Worm (Caenorhabditis elegans): ENCODE data around the gene K09H11.11.

K09H11.11 gene

ce11 chrV:5712189-5712588, 42.9 kb downstream of the K09H11.11 start:
- TF ChIP-seq ztf-11 (tag; optimal IDR thresholded peaks at IDR 0.05) (no peak), lin-13 (tag; optimal IDR thresholded peaks at IDR 0.05) (no peak), nhr-28 (tag; optimal IDR thresholded peaks at IDR 0.05) (no peak), ceh-43 (GFP tag; optimal IDR thresholded peaks at IDR 0.05) (no peak), unc-120 (tag; optimal IDR thresholded peaks at IDR 0.05; ENCODE audit: poor library complexity, severe bottlenecking) (no peak), lsy-2 (tag; optimal IDR thresholded peaks at IDR 0.05) (no peak), unc-39 (tag; optimal IDR thresholded peaks at IDR 0.05) (no peak), snpc-4 (tag; optimal IDR thresholded peaks at IDR 0.05) (no peak), pha-4 (tag; optimal IDR thresholded peaks at IDR 0.05) (no peak), nhr-2 (tag; optimal IDR thresholded peaks at IDR 0.05) (no peak), lin-32 (GFP tag; optimal IDR thresholded peaks at IDR 0.05) (no peak), mls-2 (tag; optimal IDR thresholded peaks at IDR 0.05) (no peak), ham-2 (GFP tag; optimal IDR thresholded peaks at IDR 0.05) (no peak), M03D4.4 (tag; optimal IDR thresholded peaks at IDR 0.05) (no peak)

DNA sequence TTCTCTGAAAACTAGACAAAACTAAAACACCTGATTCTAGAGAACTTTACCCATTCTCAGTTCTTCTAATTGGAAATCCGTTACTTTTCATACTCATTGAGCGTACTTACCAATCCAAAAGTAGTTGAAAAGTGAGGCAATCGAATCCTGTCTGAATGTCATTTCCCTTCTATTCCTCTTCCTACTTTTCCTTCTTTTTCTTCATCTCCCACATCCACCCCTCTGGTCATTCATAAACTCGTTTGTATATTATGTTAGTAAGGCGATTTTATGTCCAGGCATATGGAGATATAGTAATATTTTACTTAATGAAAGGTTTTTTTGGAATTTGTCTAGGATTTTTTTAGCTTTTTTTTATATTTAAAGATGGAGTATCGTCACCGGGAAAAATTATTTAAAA, 46.7 kb downstream of the K09H11.11 start:
- TF ChIP-seq ces-1 (GFP tag; optimal IDR thresholded peaks at IDR 0.05), result peak; percentile 78
- TF ChIP-seq mep-1 (tag; optimal IDR thresholded peaks at IDR 0.05), result no peak

ce11 chrV:5705510-5705909, 49.5 kb downstream of the K09H11.11 start, which contains the start of gene peli-1:
Gene peli-1, plus strand, starts transcription at chrV:5705810.
- no peak for TF ChIP-seq ham-2 (GFP tag; optimal IDR thresholded peaks at IDR 0.05)

All from whole organism, mixed stage, embryonic.